Worm (Caenorhabditis elegans) whole organism, L3 larva: Measurements from ENCODE around the gene E01G4.3.
A peak's percentile ranks its signal among the peaks of the same experiment; 100 is the strongest.

Source experiments
- R02D3.7 ChIP-seq: fragments of 150-350 bp; optimal IDR thresholded peaks from 2 replicates; lab custom pipeline; 2014; ENCODE audit warnings: missing biosample characterization, missing genetic modification characterization
- ZK546.5 ChIP-seq: sonication (generic microtip); optimal IDR thresholded peaks from 2 replicates; lab custom pipeline; 2017; ENCODE audit warnings: missing biosample characterization, missing genetic modification characterization
- aly-2 ChIP-seq: fragments of 150-350 bp; optimal IDR thresholded peaks from 2 replicates; lab custom pipeline; 2014; ENCODE audit warnings: missing biosample characterization, missing genetic modification characterization
- ama-1 ChIP-seq: fragments of 150-350 bp; optimal IDR thresholded peaks from 2 replicates; lab custom pipeline; 2018
- ceh-28 ChIP-seq: fragments of 150-350 bp; optimal IDR thresholded peaks from 2 replicates; lab custom pipeline; 2014; ENCODE audit warnings: missing biosample characterization, missing genetic modification reagents, missing genetic modification characterization
- ceh-82 ChIP-seq: fragments of 150-350 bp; optimal IDR thresholded peaks from 2 replicates; lab custom pipeline; 2014; ENCODE audit warnings: missing biosample characterization, missing genetic modification characterization
- daf-12 ChIP-seq: fragments of 150-350 bp; optimal IDR thresholded peaks from 2 replicates; lab custom pipeline; 2014; ENCODE audit warnings: missing biosample characterization, missing genetic modification reagents, missing genetic modification characterization
- egl-27 ChIP-seq: sonication (generic microtip); optimal IDR thresholded peaks from 4 replicates; lab custom pipeline; 2017; ENCODE audit warnings: missing biosample characterization, missing genetic modification reagents, missing genetic modification characterization
- elt-2 ChIP-seq: sonication (generic microtip); optimal IDR thresholded peaks from 2 replicates; lab custom pipeline; 2016; ENCODE audit warnings: missing genetic modification reagents, mild to moderate bottlenecking, missing genetic modification characterization, missing compliant biosample characterization
- elt-3 ChIP-seq, 3 experiments: fragments of 150-350 bp in 1 of 3; sonication (generic microtip) in 2 of 3; optimal IDR thresholded peaks; 2 replicates in 2 of 3; 4 replicates in 1 of 3; lab custom pipeline; 2014 to 2017; ENCODE audit warnings: missing biosample characterization in 3 of 3, missing genetic modification characterization in 3 of 3
- eor-1 ChIP-seq, 2 experiments: fragments of 150-350 bp; optimal IDR thresholded peaks; 2 replicates each; lab custom pipeline; 2014 to 2018; ENCODE audit warnings: missing biosample characterization in 2 of 2, missing genetic modification characterization in 2 of 2
- fkh-10 ChIP-seq: sonication (generic microtip); optimal IDR thresholded peaks from 2 replicates; lab custom pipeline; 2017; ENCODE audit warnings: missing biosample characterization, missing genetic modification reagents, missing genetic modification characterization
- fkh-2 ChIP-seq: fragments of 150-350 bp; optimal IDR thresholded peaks from 2 replicates; lab custom pipeline; 2014; ENCODE audit warnings: missing biosample characterization, missing genetic modification reagents, missing genetic modification characterization
- fos-1 ChIP-seq: fragments of 150-350 bp; optimal IDR thresholded peaks from 2 replicates; lab custom pipeline; 2014; ENCODE audit warnings: missing biosample characterization, missing genetic modification characterization
- hmg-11 ChIP-seq: sonication (generic microtip); optimal IDR thresholded peaks from 2 replicates; lab custom pipeline; 2016; ENCODE audit warnings: missing genetic modification characterization, missing compliant biosample characterization
- jun-1 ChIP-seq: fragments of 150-350 bp; optimal IDR thresholded peaks from 2 replicates; lab custom pipeline; 2014; ENCODE audit warnings: missing biosample characterization, missing genetic modification reagents, missing genetic modification characterization
- lin-15B ChIP-seq: fragments of 150-350 bp; optimal IDR thresholded peaks from 2 replicates; lab custom pipeline; 2014; ENCODE audit warnings: missing biosample characterization, missing genetic modification characterization
- lin-39 ChIP-seq: fragments of 150-350 bp; optimal IDR thresholded peaks from 2 replicates; lab custom pipeline; 2018; ENCODE audit warnings: missing biosample characterization, missing genetic modification reagents, missing genetic modification characterization
- lsy-12 ChIP-seq: sonication (generic microtip); optimal IDR thresholded peaks from 2 replicates; lab custom pipeline; 2016; ENCODE audit warnings: mild to moderate bottlenecking, missing genetic modification characterization, missing compliant biosample characterization
- mdl-1 ChIP-seq: fragments of 150-350 bp; optimal IDR thresholded peaks from 2 replicates; lab custom pipeline; 2014; ENCODE audit warnings: missing biosample characterization, missing genetic modification characterization
- mml-1 ChIP-seq: fragments of 150-350 bp; sonication (generic microtip); optimal IDR thresholded peaks from 3 replicates; lab custom pipeline; 2014; ENCODE audit warnings: missing biosample characterization, missing genetic modification characterization
- nfya-1 ChIP-seq: sonication (generic microtip); optimal IDR thresholded peaks from 2 replicates; lab custom pipeline; 2017; ENCODE audit warnings: missing genetic modification characterization, mild to moderate bottlenecking, missing compliant biosample characterization, antibody characterized with exemption, moderate library complexity; ENCODE audit not compliant: insufficient read depth
- nhr-11 ChIP-seq: fragments of 150-350 bp; optimal IDR thresholded peaks from 2 replicates; lab custom pipeline; 2014; ENCODE audit warnings: missing biosample characterization, missing genetic modification characterization
- nhr-12 ChIP-seq: fragments of 150-350 bp; optimal IDR thresholded peaks from 2 replicates; lab custom pipeline; 2014; ENCODE audit warnings: missing biosample characterization, missing genetic modification characterization
- nhr-23 ChIP-seq: fragments of 150-350 bp; optimal IDR thresholded peaks from 2 replicates; lab custom pipeline; 2014; ENCODE audit warnings: missing biosample characterization, missing genetic modification reagents, missing genetic modification characterization
- nhr-237 ChIP-seq: fragments of 150-350 bp; optimal IDR thresholded peaks from 2 replicates; lab custom pipeline; 2014; ENCODE audit warnings: missing biosample characterization, missing genetic modification characterization
- nhr-25 ChIP-seq: sonication (generic microtip); optimal IDR thresholded peaks from 2 replicates; lab custom pipeline; 2017; ENCODE audit warnings: missing biosample characterization, missing genetic modification characterization
- nhr-28 ChIP-seq: fragments of 150-350 bp; optimal IDR thresholded peaks from 2 replicates; lab custom pipeline; 2014; ENCODE audit warnings: missing biosample characterization, missing genetic modification characterization
- nhr-67 ChIP-seq: fragments of 150-350 bp; optimal IDR thresholded peaks from 2 replicates; lab custom pipeline; 2014; ENCODE audit warnings: missing biosample characterization, missing genetic modification characterization
- nhr-76 ChIP-seq: fragments of 150-350 bp; sonication (generic microtip); optimal IDR thresholded peaks from 5 replicates; lab custom pipeline; 2014; ENCODE audit warnings: missing biosample characterization, missing genetic modification characterization
- nhr-77 ChIP-seq: fragments of 150-350 bp; optimal IDR thresholded peaks from 2 replicates; lab custom pipeline; 2014; ENCODE audit warnings: missing biosample characterization, missing genetic modification characterization
- pha-4 ChIP-seq: fragments of 150-350 bp; optimal IDR thresholded peaks from 2 replicates; lab custom pipeline; 2014; ENCODE audit warnings: missing biosample characterization, missing genetic modification reagents, missing genetic modification characterization
- pqm-1 ChIP-seq: fragments of 150-350 bp; optimal IDR thresholded peaks from 2 replicates; lab custom pipeline; 2017; ENCODE audit warnings: missing biosample characterization, missing genetic modification characterization, inconsistent platforms
- skn-1 ChIP-seq: fragments of 150-350 bp; optimal IDR thresholded peaks from 2 replicates; lab custom pipeline; 2014; ENCODE audit warnings: missing biosample characterization, missing genetic modification characterization
- snpc-4 ChIP-seq: fragments of 150-350 bp; optimal IDR thresholded peaks from 2 replicates; lab custom pipeline; 2014; ENCODE audit warnings: missing biosample characterization, missing genetic modification characterization
- unc-39 ChIP-seq: sonication (generic microtip); optimal IDR thresholded peaks from 4 replicates; lab custom pipeline; 2017; ENCODE audit warnings: missing biosample characterization, missing genetic modification characterization
- unc-62 ChIP-seq: fragments of 150-350 bp; sonication (generic microtip); optimal IDR thresholded peaks from 4 replicates; lab custom pipeline; 2014; ENCODE audit warnings: missing biosample characterization, missing genetic modification reagents, missing genetic modification characterization
- zag-1 ChIP-seq: fragments of 150-350 bp; optimal IDR thresholded peaks from 2 replicates; lab custom pipeline; 2014; ENCODE audit warnings: missing biosample characterization, missing genetic modification characterization
- ztf-11 ChIP-seq: fragments of 150-350 bp; optimal IDR thresholded peaks from 2 replicates; lab custom pipeline; 2014; ENCODE audit warnings: missing biosample characterization, missing genetic modification characterization
- ztf-4 ChIP-seq: fragments of 150-350 bp; optimal IDR thresholded peaks from 2 replicates; lab custom pipeline; 2014; ENCODE audit warnings: missing biosample characterization, missing genetic modification characterization

Gene E01G4.3

DNA sequence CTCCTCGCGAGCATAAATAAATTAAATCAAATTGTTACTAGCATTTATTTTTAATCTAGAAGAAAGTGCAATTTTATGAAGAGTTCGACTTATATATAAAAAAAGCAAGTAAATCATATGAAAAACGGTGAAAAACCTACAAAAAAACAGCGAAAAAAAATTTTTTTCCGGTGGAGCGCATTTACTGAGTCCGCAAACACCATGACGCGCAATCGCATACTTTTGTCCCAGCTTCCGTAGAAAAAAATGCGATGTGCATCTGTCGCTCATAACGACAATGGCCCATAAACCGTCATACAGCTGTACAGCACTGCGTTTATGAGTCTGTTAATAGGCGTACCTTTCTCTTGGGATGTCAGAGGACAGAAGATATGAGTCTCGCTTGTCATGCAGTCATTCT, 7.8 kb upstream of the E01G4.3 start (continued):
- TF ChIP-seq nhr-77 (tag; lab: Kevin White, UChicago) = no peak
- no peak for TF ChIP-seq unc-62
- TF ChIP-seq nhr-25 (tag; lab: Kevin White, UChicago) = no peak
- TF ChIP-seq hmg-11 (tag; lab: Kevin White, UChicago) = peak; percentile 65
- no peak for TF ChIP-seq mdl-1 (tag; lab: Kevin White, UChicago)
- no peak for TF ChIP-seq nhr-11 (tag; lab: Kevin White, UChicago)
- no peak for TF ChIP-seq ceh-28 (tag; lab: Kevin White, UChicago)
- TF ChIP-seq, all 47 proteins: peak for 7

DNA sequence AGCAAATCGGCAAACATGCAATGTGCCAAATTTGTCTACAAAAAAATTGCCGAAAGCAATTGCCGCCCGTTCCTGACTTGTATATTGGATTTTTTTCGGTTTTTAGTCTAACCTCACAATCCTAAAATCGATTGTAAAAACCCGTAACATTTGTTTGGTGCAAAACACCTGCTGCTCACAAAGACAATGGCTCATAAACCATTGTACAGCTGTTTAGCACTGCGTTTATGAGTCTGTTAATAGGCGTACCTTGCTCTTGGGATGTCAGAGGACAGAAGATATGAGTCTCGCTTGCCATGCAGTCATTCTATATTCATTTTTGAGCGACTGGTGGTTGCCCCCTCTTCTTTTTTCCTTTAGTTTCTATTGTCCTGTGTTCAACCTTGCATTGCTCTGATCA, 2.7 kb upstream of the E01G4.3 start, which contains the start of gene E01G4.5:
Gene E01G4.5 (plus strand): TSS at position 301 of the 400 bp plus-strand sequence.
- no peak for TF ChIP-seq pha-4 (tag; lab: Kevin White, UChicago)
- TF ChIP-seq eor-1 (tag; optimal IDR thresholded peaks at IDR 0.05; lab: Kevin White, UChicago) = no peak
- TF ChIP-seq nfya-1 = no peak
- TF ChIP-seq fkh-2 (tag; lab: Kevin White, UChicago) = no peak
- TF ChIP-seq unc-62 = no peak
- no peak for TF ChIP-seq nhr-67
- TF ChIP-seq ztf-4 (tag; lab: Kevin White, UChicago) = no peak
- TF ChIP-seq nhr-28 (tag; lab: Kevin White, UChicago) = no peak
- TF ChIP-seq zag-1 (tag; lab: Kevin White, UChicago) = no peak
- no peak for TF ChIP-seq nhr-76 (tag; lab: Kevin White, UChicago)
- TF ChIP-seq R02D3.7 (tag; lab: Kevin White, UChicago) = no peak
- no peak for TF ChIP-seq lsy-12 (tag; lab: Kevin White, UChicago)

DNA sequence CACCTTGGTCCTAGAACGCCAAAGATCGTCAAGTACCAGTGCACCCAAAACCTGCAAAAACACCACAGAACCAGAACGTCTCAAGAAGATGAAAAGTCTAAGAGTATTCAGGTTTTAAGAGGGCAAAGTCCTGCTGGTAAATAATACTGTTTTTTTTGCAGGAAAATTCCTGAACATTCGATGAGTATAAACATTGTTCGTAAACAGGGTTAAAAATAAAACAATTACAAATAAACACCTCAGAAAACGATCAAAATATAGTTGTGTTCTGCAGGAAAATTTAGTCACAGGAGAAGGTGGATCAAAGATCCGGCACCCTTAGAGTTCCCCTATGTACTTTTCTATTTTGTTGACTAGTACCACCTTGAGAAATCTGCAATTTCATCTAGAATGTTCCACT, 1.3 kb upstream of the E01G4.3 start:
- no peak for TF ChIP-seq nhr-12 (tag; lab: Kevin White, UChicago)
- no peak for TF ChIP-seq ceh-28 (tag; lab: Kevin White, UChicago)
- no peak for TF ChIP-seq lin-15B (tag; lab: Kevin White, UChicago)
- TF ChIP-seq mml-1 (tag; lab: Kevin White, UChicago) = no peak
- TF ChIP-seq nfya-1 = no peak
- TF ChIP-seq fkh-10 (GFP tag; lab: Kevin White, UChicago) = no peak
- TF ChIP-seq ztf-4 (tag; lab: Kevin White, UChicago) = no peak
- TF ChIP-seq daf-12 (tag; lab: Kevin White, UChicago) = no peak
- no peak for TF ChIP-seq jun-1 (tag; lab: Kevin White, UChicago)
- no peak for TF ChIP-seq zag-1 (tag; lab: Kevin White, UChicago)
- TF ChIP-seq nhr-23 (tag; lab: Kevin White, UChicago) = no peak
- TF ChIP-seq lsy-12 (tag; lab: Kevin White, UChicago) = no peak
- TF ChIP-seq hmg-11 (tag; lab: Kevin White, UChicago) = no peak
- TF ChIP-seq R02D3.7 (tag; lab: Kevin White, UChicago) = no peak

DNA sequence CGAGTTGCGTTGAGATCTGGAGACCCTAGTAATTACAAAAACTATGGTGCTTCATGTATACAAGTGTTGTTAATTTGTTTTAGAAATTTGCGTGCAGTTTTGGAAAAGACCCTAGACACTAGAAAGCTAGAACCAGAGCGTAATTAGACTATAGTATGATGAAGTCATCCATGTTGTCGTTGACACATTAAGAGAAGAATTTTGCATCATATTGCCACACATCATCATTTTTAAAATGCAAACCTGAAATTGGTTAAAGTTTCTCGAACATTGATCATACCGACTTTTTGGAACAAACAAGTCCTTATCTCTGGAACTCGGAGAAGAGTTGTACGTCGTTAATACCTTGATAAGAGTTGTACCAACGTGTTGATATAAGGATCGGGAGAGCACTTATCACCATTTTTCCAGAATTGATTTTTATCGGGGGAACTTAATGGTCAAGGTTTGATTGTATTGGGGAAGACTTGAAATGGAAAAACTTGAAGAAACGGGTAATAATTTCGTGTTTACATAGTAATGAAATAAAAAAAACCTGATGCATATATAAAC, 1.5 kb downstream of the E01G4.3 start:
- TF ChIP-seq nfya-1 = no peak
- TF ChIP-seq pqm-1 (tag; lab: Kevin White, UChicago) = peak; percentile 92
- peak; percentile 98 for TF ChIP-seq elt-2
- TF ChIP-seq jun-1 (tag; lab: Kevin White, UChicago) = peak; percentile 25
- TF ChIP-seq nhr-237 (tag; lab: Kevin White, UChicago) = no peak
- TF ChIP-seq pha-4 (tag; lab: Kevin White, UChicago) = peak; percentile 46
- peak; percentile 30 for TF ChIP-seq ceh-28 (tag; lab: Kevin White, UChicago)
- TF ChIP-seq ama-1 (lab: Kevin White, UChicago) = peak; percentile 19
- peak; percentile 50 for TF ChIP-seq skn-1

DNA sequence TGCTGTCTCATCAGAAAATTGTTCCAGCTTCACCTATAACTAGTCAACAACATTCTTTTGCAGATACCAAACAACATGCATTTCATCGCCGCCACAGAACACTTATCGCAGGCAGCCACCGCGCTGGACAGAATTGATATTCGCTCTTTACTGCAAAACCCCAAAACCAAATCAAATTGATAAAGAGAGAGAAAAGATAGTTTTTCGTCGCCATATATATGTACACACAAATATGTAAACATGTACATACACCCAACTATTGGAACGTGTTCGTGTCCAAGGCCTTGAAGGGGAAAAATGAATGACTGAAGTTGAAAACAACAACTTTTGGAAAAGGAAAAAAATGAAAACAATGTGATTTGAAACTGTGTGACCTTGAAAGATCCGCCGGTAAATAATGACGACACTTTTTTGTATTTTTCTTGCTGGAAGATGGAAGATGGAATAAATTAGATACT, 4.0 kb downstream of the E01G4.3 start:
- TF ChIP-seq nhr-237 (tag; lab: Kevin White, UChicago) = no peak
- TF ChIP-seq fkh-10 (GFP tag; lab: Kevin White, UChicago) = no peak
- no peak for TF ChIP-seq egl-27
- no peak for TF ChIP-seq nhr-76 (tag; lab: Kevin White, UChicago)
- no peak for TF ChIP-seq nhr-77 (tag; lab: Kevin White, UChicago)
- TF ChIP-seq mml-1 (tag; lab: Kevin White, UChicago) = no peak
- TF ChIP-seq ceh-28 (tag; lab: Kevin White, UChicago) = no peak
- no peak for TF ChIP-seq snpc-4 (tag; lab: Kevin White, UChicago)
- no peak for TF ChIP-seq lsy-12 (tag; lab: Kevin White, UChicago)
- no peak for TF ChIP-seq zag-1 (tag; lab: Kevin White, UChicago)
- TF ChIP-seq jun-1 (tag; lab: Kevin White, UChicago) = peak; percentile 73
- TF ChIP-seq eor-1 (tag; optimal IDR thresholded peaks at IDR 0.05; lab: Kevin White, UChicago) = no peak
- TF ChIP-seq mdl-1 (tag; lab: Kevin White, UChicago) = no peak
- no peak for TF ChIP-seq nhr-11 (tag; lab: Kevin White, UChicago)
- peak; percentile 89 for TF ChIP-seq pha-4 (tag; lab: Kevin White, UChicago)
- no peak for TF ChIP-seq fos-1 (tag; lab: Kevin White, UChicago)
- TF ChIP-seq fkh-2 (tag; lab: Kevin White, UChicago) = no peak
- peak in 1 of 3 experiments; percentile 26 for TF ChIP-seq elt-3 (tag; optimal IDR thresholded peaks at IDR 0.05; lab: Kevin White, UChicago)
- no peak for TF ChIP-seq nhr-23 (tag; lab: Kevin White, UChicago)
- TF ChIP-seq pqm-1 (tag; lab: Kevin White, UChicago) = peak; percentile 87
- TF ChIP-seq ztf-11 (tag; lab: Kevin White, UChicago) = no peak
- TF ChIP-seq unc-39 = no peak
- TF ChIP-seq unc-62 = no peak
- no peak for TF ChIP-seq nhr-28 (tag; lab: Kevin White, UChicago)
- TF ChIP-seq aly-2 = no peak
- TF ChIP-seq ceh-82 = no peak
- TF ChIP-seq nhr-25 (tag; lab: Kevin White, UChicago) = peak; percentile 76
- TF ChIP-seq ZK546.5 (tag; lab: Kevin White, UChicago) = no peak
- no peak for TF ChIP-seq ama-1 (lab: Kevin White, UChicago)
- peak; percentile 28 for TF ChIP-seq skn-1
- TF ChIP-seq nhr-67 = no peak
- no peak for TF ChIP-seq lin-39
